Fruit fly (Drosophila melanogaster) whole organism, embryonic: ENCODE data around the gene Nmdar1.
A peak's percentile ranks its signal among the peaks of the same experiment; 100 is the strongest.

ENCODE experiments used
- BtbVII ChIP-seq: fragments of 200-800 bp; sonication (Bioruptor generic); optimal IDR thresholded peaks from 3 replicates; lab custom pipeline; 2017; ENCODE audit warnings: missing biosample characterization, mild to moderate bottlenecking, missing genetic modification characterization
- CG10209 ChIP-seq: fragments of 200-800 bp; sonication (Bioruptor generic); optimal IDR thresholded peaks from 3 replicates; lab custom pipeline; 2017; ENCODE audit warnings: missing biosample characterization, mild to moderate bottlenecking, missing genetic modification characterization, missing genetic modification reagents
- CG10431 ChIP-seq: fragments of 200-800 bp; sonication (Bioruptor generic); optimal IDR thresholded peaks from 3 replicates; lab custom pipeline; 2018; ENCODE audit warnings: missing biosample characterization, mild to moderate bottlenecking, missing genetic modification characterization
- CG10979 ChIP-seq: fragments of 200-800 bp; sonication (Bioruptor generic); optimal IDR thresholded peaks from 2 replicates; lab custom pipeline; 2018; ENCODE audit warnings: missing biosample characterization, mild to moderate bottlenecking, missing genetic modification characterization, moderate library complexity
- CG11560 ChIP-seq: fragments of 200-800 bp; sonication (Bioruptor generic); IDR thresholded peaks from 3 replicates; pipeline ENCODE4 v1.3.6; 2022; ENCODE audit warnings: missing biosample characterization, missing genetic modification characterization
- CG12236 ChIP-seq: fragments of 200-800 bp; sonication (Bioruptor generic); optimal IDR thresholded peaks from 2 replicates; lab custom pipeline; 2016; ENCODE audit warnings: missing biosample characterization, missing genetic modification characterization
- CG13123 ChIP-seq: fragments of 200-800 bp; sonication (Bioruptor generic); optimal IDR thresholded peaks from 2 replicates; lab custom pipeline; 2016; ENCODE audit warnings: missing biosample characterization, missing genetic modification characterization
- CG13287 ChIP-seq: fragments of 200-800 bp; sonication (Bioruptor generic); IDR thresholded peaks from 2 replicates; pipeline ENCODE4 v1.3.6; 2022; ENCODE audit warnings: missing biosample characterization, missing genetic modification characterization; ENCODE audit not compliant: partially characterized antibody
- CG13894 ChIP-seq: fragments of 200-800 bp; sonication (Bioruptor generic); optimal IDR thresholded peaks from 3 replicates; lab custom pipeline; 2018; ENCODE audit warnings: missing biosample characterization, mild to moderate bottlenecking, missing genetic modification characterization, moderate library complexity
- CG14667 ChIP-seq: fragments of 200-800 bp; sonication (Bioruptor generic); IDR thresholded peaks from 2 replicates; pipeline ENCODE4 v1.3.6; 2022; ENCODE audit warnings: missing biosample characterization, missing genetic modification characterization
- CG1647 ChIP-seq: fragments of 200-800 bp; sonication (Bioruptor generic); optimal IDR thresholded peaks from 3 replicates; lab custom pipeline; 2016; ENCODE audit warnings: missing biosample characterization, missing genetic modification characterization
- CG2202 ChIP-seq: fragments of 200-800 bp; sonication (Bioruptor generic); optimal IDR thresholded peaks from 2 replicates; lab custom pipeline; 2018; ENCODE audit warnings: missing biosample characterization, mild to moderate bottlenecking, missing genetic modification characterization
- CG2889 ChIP-seq: fragments of 200-800 bp; sonication (Bioruptor generic); IDR thresholded peaks from 3 replicates; pipeline ENCODE4 v1.3.6; 2022; ENCODE audit warnings: missing biosample characterization, missing genetic modification characterization
- CG33557 ChIP-seq: fragments of 200-800 bp; sonication (Bioruptor generic); optimal IDR thresholded peaks from 2 replicates; lab custom pipeline; 2019; ENCODE audit warnings: missing biosample characterization, mild to moderate bottlenecking, missing genetic modification characterization, moderate library complexity
- CG3407 ChIP-seq: fragments of 200-800 bp; sonication (Bioruptor generic); optimal IDR thresholded peaks from 2 replicates; lab custom pipeline; 2018; ENCODE audit warnings: missing biosample characterization, mild to moderate bottlenecking, missing genetic modification characterization
- CG34376 ChIP-seq: fragments of 200-800 bp; sonication (Bioruptor generic); optimal IDR thresholded peaks from 2 replicates; lab custom pipeline; 2018; ENCODE audit warnings: missing biosample characterization, mild to moderate bottlenecking, missing genetic modification characterization
- CG34422 ChIP-seq: fragments of 200-800 bp; sonication (Bioruptor generic); IDR thresholded peaks from 3 replicates; pipeline ENCODE4 v1.3.6; 2022; ENCODE audit warnings: missing biosample characterization, missing genetic modification characterization
- CG4617 ChIP-seq: fragments of 200-800 bp; sonication (Bioruptor generic); optimal IDR thresholded peaks from 3 replicates; lab custom pipeline; 2016; ENCODE audit warnings: missing biosample characterization, missing genetic modification characterization, borderline replicate concordance
- CG5180 ChIP-seq: fragments of 200-800 bp; sonication (Bioruptor generic); optimal IDR thresholded peaks from 3 replicates; lab custom pipeline; 2017; ENCODE audit warnings: missing biosample characterization, missing genetic modification characterization, mild to moderate bottlenecking, moderate library complexity, missing genetic modification reagents
- CG7928 ChIP-seq: fragments of 200-800 bp; sonication (Bioruptor generic); optimal IDR thresholded peaks from 2 replicates; lab custom pipeline; 2017; ENCODE audit warnings: missing biosample characterization, mild to moderate bottlenecking, missing genetic modification characterization
- CG9437 ChIP-seq: fragments of 200-800 bp; sonication (Bioruptor generic); optimal IDR thresholded peaks from 2 replicates; lab custom pipeline; 2018; ENCODE audit warnings: missing biosample characterization, mild to moderate bottlenecking, missing genetic modification characterization
- Chrac-16 ChIP-seq: fragments of 200-800 bp; sonication (Bioruptor generic); optimal IDR thresholded peaks from 3 replicates; lab custom pipeline; 2016; ENCODE audit warnings: missing biosample characterization, missing genetic modification characterization
- Dip3 ChIP-seq: fragments of 200-800 bp; sonication (Bioruptor generic); optimal IDR thresholded peaks from 3 replicates; lab custom pipeline; 2016; ENCODE audit warnings: missing biosample characterization, missing genetic modification characterization
- MBD-R2 ChIP-seq: fragments of 200-800 bp; sonication (Bioruptor generic); IDR thresholded peaks from 2 replicates; pipeline ENCODE4 v1.3.6; 2022; ENCODE audit warnings: missing biosample characterization, missing genetic modification characterization
- Mrtf ChIP-seq: fragments of 200-800 bp; sonication (Bioruptor generic); IDR thresholded peaks from 3 replicates; pipeline ENCODE4 v1.3.6; 2022; ENCODE audit warnings: missing biosample characterization, missing genetic modification characterization
- Sox102F ChIP-seq: fragments of 200-800 bp; sonication (Bioruptor generic); optimal IDR thresholded peaks from 2 replicates; lab custom pipeline; 2018; ENCODE audit warnings: missing biosample characterization, mild to moderate bottlenecking, missing genetic modification characterization, moderate library complexity
- Usf ChIP-seq: fragments of 200-800 bp; sonication (Bioruptor generic); optimal IDR thresholded peaks from 2 replicates; lab custom pipeline; 2017; ENCODE audit warnings: missing genotype, missing biosample characterization, missing genetic modification characterization
- btn ChIP-seq: fragments of 200-800 bp; sonication (Bioruptor generic); optimal IDR thresholded peaks from 2 replicates; lab custom pipeline; 2016; ENCODE audit warnings: missing biosample characterization, missing genetic modification characterization
- cad ChIP-seq: fragments of >200 bp; optimal IDR thresholded peaks from 2 replicates; lab custom pipeline; 2017; ENCODE audit warnings: missing biosample characterization, missing genetic modification characterization
- cato ChIP-seq: fragments of 200-800 bp; sonication (Bioruptor generic); optimal IDR thresholded peaks from 2 replicates; lab custom pipeline; 2016; ENCODE audit warnings: missing biosample characterization, missing genetic modification characterization, borderline replicate concordance
- chm ChIP-seq: fragments of 200-800 bp; sonication (Bioruptor generic); IDR thresholded peaks from 2 replicates; pipeline ENCODE4 v1.3.6; 2022; ENCODE audit warnings: missing biosample characterization, missing genetic modification characterization
- crp ChIP-seq, 2 experiments: fragments of 200-800 bp; sonication (Bioruptor generic); optimal IDR thresholded peaks; 2 replicates in 1 of 2; 3 replicates in 1 of 2; lab custom pipeline; 2017; ENCODE audit warnings: missing biosample characterization in 2 of 2, missing genetic modification characterization in 2 of 2, mild to moderate bottlenecking in 1 of 2, moderate library complexity in 1 of 2
- dm ChIP-seq: fragments of 200-800 bp; sonication (Bioruptor generic); optimal IDR thresholded peaks from 3 replicates; lab custom pipeline; 2016; ENCODE audit warnings: missing biosample characterization, missing genetic modification characterization
- dmrt99B ChIP-seq: fragments of 200-800 bp; sonication (Bioruptor generic); optimal IDR thresholded peaks from 2 replicates; lab custom pipeline; 2018; ENCODE audit warnings: missing biosample characterization, mild to moderate bottlenecking, missing genetic modification characterization, moderate library complexity
- hth ChIP-seq: fragments of >200 bp; optimal IDR thresholded peaks from 2 replicates; lab custom pipeline; 2017; ENCODE audit warnings: inconsistent platforms
- ind ChIP-seq: fragments of 200-800 bp; sonication (Bioruptor generic); optimal IDR thresholded peaks from 3 replicates; lab custom pipeline; 2016; ENCODE audit warnings: missing biosample characterization, missing genetic modification characterization
- jumu ChIP-seq: fragments of 200-800 bp; sonication (Bioruptor generic); optimal IDR thresholded peaks from 3 replicates; lab custom pipeline; 2016; ENCODE audit warnings: missing biosample characterization, missing genetic modification characterization
- lmd ChIP-seq: fragments of 200-800 bp; sonication (Bioruptor generic); IDR thresholded peaks from 2 replicates; pipeline ENCODE4 v1.3.6; 2022; ENCODE audit warnings: missing biosample characterization, missing genetic modification characterization
- nau ChIP-seq: fragments of 200-800 bp; sonication (Bioruptor generic); optimal IDR thresholded peaks from 3 replicates; lab custom pipeline; 2017; ENCODE audit warnings: missing biosample characterization, mild to moderate bottlenecking, missing genetic modification characterization, missing genetic modification reagents
- nerfin-2 ChIP-seq: fragments of 200-800 bp; sonication (Bioruptor generic); IDR thresholded peaks from 2 replicates; pipeline ENCODE4 v1.3.6; 2022; ENCODE audit warnings: missing biosample characterization, missing genetic modification characterization; ENCODE audit not compliant: partially characterized antibody
- nom ChIP-seq: fragments of 200-800 bp; sonication (Bioruptor generic); optimal IDR thresholded peaks from 2 replicates; lab custom pipeline; 2017; ENCODE audit warnings: missing biosample characterization, missing genetic modification characterization, mild to moderate bottlenecking, moderate library complexity, missing genetic modification reagents
- org-1 ChIP-seq: fragments of 200-800 bp; sonication (Bioruptor generic); optimal IDR thresholded peaks from 2 replicates; lab custom pipeline; 2017; ENCODE audit warnings: missing biosample characterization, missing genetic modification characterization
- psq ChIP-seq: fragments of 200-800 bp; sonication (Bioruptor generic); optimal IDR thresholded peaks from 2 replicates; lab custom pipeline; 2017; ENCODE audit warnings: missing biosample characterization, missing genetic modification characterization
- rib ChIP-seq: fragments of 200-800 bp; sonication (Bioruptor generic); IDR thresholded peaks from 2 replicates; pipeline ENCODE4 v1.3.6; 2022; ENCODE audit warnings: missing biosample characterization, missing genetic modification characterization
- sc ChIP-seq, 3 experiments: fragments of >200 bp in 2 of 3; fragments of 200-800 bp in 1 of 3; sonication (Bioruptor generic) in 1 of 3; optimal IDR thresholded peaks; 2 replicates in 2 of 3; 3 replicates in 1 of 3; lab custom pipeline; 2017; ENCODE audit warnings: mild to moderate bottlenecking in 1 of 3, missing biosample characterization in 1 of 3, missing genetic modification characterization in 1 of 3, missing genetic modification reagents in 1 of 3
- so ChIP-seq: fragments of 200-800 bp; sonication (Bioruptor generic); IDR thresholded peaks from 3 replicates; pipeline ENCODE4 v1.3.6; 2022; ENCODE audit warnings: missing biosample characterization, missing genetic modification characterization
- sqz ChIP-seq: fragments of 200-800 bp; sonication (Bioruptor generic); optimal IDR thresholded peaks from 3 replicates; lab custom pipeline; 2018; ENCODE audit warnings: missing biosample characterization, mild to moderate bottlenecking, missing genetic modification characterization
- sug ChIP-seq: fragments of 200-800 bp; optimal IDR thresholded peaks from 2 replicates; lab custom pipeline; 2019; ENCODE audit warnings: missing biosample characterization, mild to moderate bottlenecking, missing genetic modification characterization, moderate library complexity
- tin ChIP-seq: fragments of 200-800 bp; sonication (Bioruptor generic); optimal IDR thresholded peaks from 3 replicates; lab custom pipeline; 2016; ENCODE audit warnings: missing biosample characterization, missing genetic modification characterization
- tup ChIP-seq: fragments of 200-800 bp; sonication (Bioruptor generic); optimal IDR thresholded peaks from 2 replicates; lab custom pipeline; 2016; ENCODE audit warnings: missing biosample characterization, mild to moderate bottlenecking, missing genetic modification characterization, moderate library complexity
- vvl ChIP-seq: fragments of 200-800 bp; sonication (Bioruptor generic); IDR thresholded peaks from 2 replicates; pipeline ENCODE4 v1.3.6; 2022; ENCODE audit warnings: missing biosample characterization, missing genetic modification characterization

The Nmdar1 gene

DNA sequence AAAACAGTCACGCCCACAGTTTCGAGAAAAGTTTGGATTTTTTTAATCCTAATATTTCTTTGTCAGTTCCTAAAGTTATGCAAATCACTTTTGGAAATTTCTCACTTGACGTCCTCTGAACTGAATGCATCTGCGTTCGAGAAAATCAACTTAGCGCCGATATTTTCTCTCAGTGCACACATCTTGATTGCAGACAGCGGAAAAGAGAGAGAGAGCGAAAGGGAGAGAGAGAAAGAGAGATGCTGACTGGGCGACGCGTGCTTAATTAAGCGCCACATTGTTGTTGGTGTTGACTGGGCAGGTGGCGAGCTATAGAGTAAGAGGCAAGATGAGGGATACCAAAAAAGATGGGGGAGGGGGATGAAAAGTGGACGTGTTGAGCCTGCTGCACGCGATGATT, 4.5 kb downstream of the Nmdar1 start (continued):
- TF ChIP-seq btn (GFP tag; lab: Kevin White, UChicago), result no peak
- peak; percentile 38 for TF ChIP-seq CG10209 (GFP tag; lab: Kevin White, UChicago)
- TF ChIP-seq CG10979 (tag; lab: Kevin White, UChicago), result peak; percentile 62
- TF ChIP-seq CG34422 (GFP tag; lab: Robert Waterston, UW), result peak; percentile 51; the same call in 1 of the 3 replicates
- no peak for TF ChIP-seq sug (tag; lab: Kevin White, UChicago)
- TF ChIP-seq dmrt99B, result peak; percentile 65
- no peak for TF ChIP-seq CG5180 (GFP tag; lab: Kevin White, UChicago)
- TF ChIP-seq crp (GFP tag; optimal IDR thresholded peaks at IDR 0.05; lab: Kevin White, UChicago), result no peak
- TF ChIP-seq CG1647 (GFP tag; lab: Kevin White, UChicago), result no peak
- no peak for TF ChIP-seq tup (GFP tag; lab: Kevin White, UChicago)
- peak; percentile 14; the same call in 1 of the 3 replicates for TF ChIP-seq CG2889 (GFP tag; lab: Robert Waterston, UW)
- TF ChIP-seq nerfin-2, result no peak
- TF ChIP-seq MBD-R2 (GFP tag; lab: Robert Waterston, UW), result no peak
- peak; percentile 67 for TF ChIP-seq Sox102F
- peak; percentile 48 for TF ChIP-seq CG9437 (GFP tag; lab: Kevin White, UChicago)
- peak; percentile 61 for TF ChIP-seq vvl (GFP tag; lab: Robert Waterston, UW)
- TF ChIP-seq sqz (GFP tag; lab: Kevin White, UChicago), result no peak
- TF ChIP-seq Usf (GFP tag; lab: Kevin White, UChicago), result no peak
- TF ChIP-seq cad, result no peak
- TF ChIP-seq CG11560 (tag; lab: Robert Waterston, UW), result no peak
- TF ChIP-seq Chrac-16 (GFP tag; lab: Kevin White, UChicago), result peak; percentile 39
- TF ChIP-seq cato, result no peak
- TF ChIP-seq CG4617 (GFP tag; lab: Kevin White, UChicago), result no peak
- TF ChIP-seq BtbVII (GFP tag; lab: Kevin White, UChicago), result no peak
- peak; percentile 35 for TF ChIP-seq tin (GFP tag; lab: Kevin White, UChicago)
- TF ChIP-seq CG3407 (GFP tag; lab: Kevin White, UChicago), result peak; percentile 35
- TF ChIP-seq CG13894 (tag; lab: Kevin White, UChicago), result no peak
- TF ChIP-seq CG2202 (tag; lab: Kevin White, UChicago), result peak; percentile 36
- no peak for TF ChIP-seq hth
- no peak for TF ChIP-seq CG14667 (GFP tag; lab: Robert Waterston, UW)
- peak; percentile 74 for TF ChIP-seq chm (GFP tag; lab: Robert Waterston, UW)
- no peak for TF ChIP-seq psq
- peak; percentile 50; the same call in 1 of the 3 replicates for TF ChIP-seq so (GFP tag; lab: Robert Waterston, UW)
- peak; percentile 40 for TF ChIP-seq jumu (GFP tag; lab: Kevin White, UChicago)
- peak; percentile 43 for TF ChIP-seq org-1
- TF ChIP-seq nom (GFP tag; lab: Kevin White, UChicago), result peak; percentile 26
- 0 out of 3 replicates have a peak, but pooled peaks have one; percentile 47 for TF ChIP-seq Mrtf (GFP tag; lab: Robert Waterston, UW)
- TF ChIP-seq CG33557 (GFP tag; lab: Kevin White, UChicago), result peak; percentile 16
- TF ChIP-seq lmd (GFP tag; lab: Robert Waterston, UW), result peak; percentile 52
- no peak for TF ChIP-seq CG13287
- no peak for TF ChIP-seq CG7928 (GFP tag; lab: Kevin White, UChicago)
- TF ChIP-seq CG34376, result no peak
- TF ChIP-seq nau (GFP tag; lab: Kevin White, UChicago), result no peak
- TF ChIP-seq CG12236 (GFP tag; lab: Kevin White, UChicago), result no peak
- TF ChIP-seq rib, result no peak
- TF ChIP-seq sc (optimal IDR thresholded peaks at IDR 0.05; lab: Kevin White, UChicago), result no peak
- TF ChIP-seq sc (GFP tag; optimal IDR thresholded peaks at IDR 0.05; lab: Kevin White, UChicago), result peak; percentile 20
- TF ChIP-seq Dip3 (GFP tag; lab: Kevin White, UChicago), result no peak
- TF ChIP-seq CG10431 (GFP tag; lab: Kevin White, UChicago), result no peak
- TF ChIP-seq CG13123 (GFP tag; lab: Kevin White, UChicago), result no peak
- TF ChIP-seq dm (GFP tag; lab: Kevin White, UChicago), result no peak
- peak; percentile 61 for TF ChIP-seq ind (GFP tag; lab: Kevin White, UChicago)
